Worm (Caenorhabditis elegans) whole organism, midembryonic: ENCODE data around the gene W07A12.8.

Experiments used
- T22C8.4 ChIP-seq: fragments of 200-800 bp; sonication (Bioruptor generic); IDR thresholded peaks from 2 replicates; pipeline ENCODE4 v1.3.6; 2022; ENCODE audit warnings: missing genetic modification characterization, missing compliant biosample characterization
- flt-1 ChIP-seq: fragments of 200-800 bp; sonication (Bioruptor generic); IDR thresholded peaks from 2 replicates; pipeline ENCODE4 v1.3.6; 2022; ENCODE audit warnings: missing genetic modification characterization, missing compliant biosample characterization
- klf-2 ChIP-seq: fragments of 200-800 bp; sonication (Bioruptor generic); conservative IDR thresholded peaks from 2 replicates; pipeline ENCODE4 v1.3.6; 2022; ENCODE audit warnings: missing genetic modification reagents, missing genetic modification characterization, missing compliant biosample characterization
- ztf-23 ChIP-seq: fragments of 200-800 bp; sonication (Bioruptor generic); IDR thresholded peaks from 2 replicates; pipeline ENCODE4 v1.3.6; 2022; ENCODE audit warnings: missing genetic modification reagents, missing genetic modification characterization, missing compliant biosample characterization
- ztf-29 ChIP-seq: fragments of 200-800 bp; sonication (Bioruptor generic); IDR thresholded peaks from 2 replicates; pipeline ENCODE4 v1.3.6; 2022; ENCODE audit warnings: missing genetic modification reagents, missing genetic modification characterization, missing compliant biosample characterization

ce11 chrII:9158029-9158428 lies 7.6 kb downstream of the W07A12.8 start, which contains the start of gene oac-54:
- TF ChIP-seq flt-1 (no peak), klf-2 (GFP tag; lab: Robert Waterston, UW) (no peak), ztf-29 (GFP tag; lab: Robert Waterston, UW) (no peak), T22C8.4 (GFP tag; lab: Robert Waterston, UW) (no peak), ztf-23 (no peak)
